Worm (Caenorhabditis elegans): ENCODE results near the gene C06B8.2.

The C06B8.2 gene

DNA sequence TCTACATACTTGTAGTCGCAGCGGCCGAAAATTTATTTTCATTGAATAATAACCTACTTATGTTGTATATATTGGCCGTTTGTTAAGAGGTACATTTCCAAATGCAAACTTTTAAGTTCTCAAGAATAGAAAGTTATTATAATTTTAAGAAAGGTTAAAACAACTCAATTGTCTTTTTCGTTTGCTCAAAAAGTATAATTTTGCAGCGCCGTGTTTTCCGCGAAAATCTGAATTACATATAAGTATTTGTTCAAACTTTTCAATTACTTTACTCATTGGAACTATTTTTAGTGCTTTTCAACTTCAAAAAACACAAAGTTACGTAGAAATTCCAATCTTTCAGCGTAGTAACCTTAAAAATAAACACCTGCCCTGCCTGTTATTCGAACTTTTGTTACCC is 33.1 kb downstream of the C06B8.2 start, which contains the start of gene srh-239:
Gene srh-239, plus strand, starts transcription at position 301 of the 400 bp plus-strand sequence.
- no peak for TF ChIP-seq hlh-30 (tag; optimal IDR thresholded peaks at IDR 0.05; ENCODE audit: insufficient read depth)
- no peak for TF ChIP-seq ctbp-1 (GFP tag; IDR thresholded peaks at IDR 0.05)
- no peak for TF ChIP-seq ama-1 (optimal IDR thresholded peaks at IDR 0.05)
- no peak for TF ChIP-seq zip-11 (GFP tag; IDR thresholded peaks at IDR 0.05)
- TF ChIP-seq lir-3 (tag; optimal IDR thresholded peaks at IDR 0.05) = no peak
- TF ChIP-seq unc-130 (GFP tag; optimal IDR thresholded peaks at IDR 0.05) = no peak
- no peak for TF ChIP-seq nhr-42 (GFP tag; IDR thresholded peaks at IDR 0.05)
- TF ChIP-seq nhr-111 (GFP tag; optimal IDR thresholded peaks at IDR 0.05) = no peak
- no peak for TF ChIP-seq egl-27 (tag; optimal IDR thresholded peaks at IDR 0.05)
- no peak for TF ChIP-seq pha-4 (GFP tag; IDR thresholded peaks at IDR 0.05)
- no peak for TF ChIP-seq pha-4 (tag; optimal IDR thresholded peaks at IDR 0.05)
- TF ChIP-seq lin-15B (tag; optimal IDR thresholded peaks at IDR 0.05) = no peak
- no peak for TF ChIP-seq nhr-41 (GFP tag; IDR thresholded peaks at IDR 0.05)
- TF ChIP-seq snpc-4 (tag; optimal IDR thresholded peaks at IDR 0.05) = no peak
- no peak for TF ChIP-seq mxl-3 (GFP tag; optimal IDR thresholded peaks at IDR 0.05)
- no peak for TF ChIP-seq fkh-10 (GFP tag; optimal IDR thresholded peaks at IDR 0.05)
- no peak for TF ChIP-seq R02D3.7 (tag; optimal IDR thresholded peaks at IDR 0.05)
- TF ChIP-seq gei-8 (GFP tag; optimal IDR thresholded peaks at IDR 0.05) = no peak

ce11 chrV:15444615-15445014 is 33.9 kb downstream of the C06B8.2 start, which contains the start of gene T26H5.9:
Gene T26H5.9 (plus strand): TSS chrV:15444916.
- no peak for TF ChIP-seq ceh-82 (tag; optimal IDR thresholded peaks at IDR 0.05)
- no peak for TF ChIP-seq egl-27 (tag; optimal IDR thresholded peaks at IDR 0.05)
- TF ChIP-seq ZK546.5 (tag; optimal IDR thresholded peaks at IDR 0.05) = no peak
- peak in 1 of 2 experiments; percentile 92 for TF ChIP-seq unc-62 (GFP tag; optimal IDR thresholded peaks at IDR 0.05 in 1 of 2)
- no peak for TF ChIP-seq unc-62 (tag; optimal IDR thresholded peaks at IDR 0.05)
- TF ChIP-seq dpl-1 (GFP tag; optimal IDR thresholded peaks at IDR 0.05) = no peak
- no peak for TF ChIP-seq pha-4 (GFP tag; IDR thresholded peaks at IDR 0.05)
- no peak for TF ChIP-seq pha-4 (tag; optimal IDR thresholded peaks at IDR 0.05)
- TF ChIP-seq unc-39 (tag; optimal IDR thresholded peaks at IDR 0.05) = no peak
- TF ChIP-seq daf-8 (GFP tag; IDR thresholded peaks at IDR 0.05) = no peak
- peak; percentile 12 for TF ChIP-seq pqm-1 (tag; optimal IDR thresholded peaks at IDR 0.05)
- no peak for TF ChIP-seq lin-15B (tag; optimal IDR thresholded peaks at IDR 0.05)
- no peak; the same call in 1 of the 2 replicates for TF ChIP-seq php-3 (GFP tag; IDR thresholded peaks at IDR 0.05)
- no peak for TF ChIP-seq D1046.2 (GFP tag; IDR thresholded peaks at IDR 0.05)
- TF ChIP-seq ceh-44 (GFP tag; IDR thresholded peaks at IDR 0.05) = no peak
- TF ChIP-seq unc-130 (GFP tag; optimal IDR thresholded peaks at IDR 0.05) = no peak
- TF ChIP-seq mdl-1 (tag; optimal IDR thresholded peaks at IDR 0.05) = no peak
- no peak for TF ChIP-seq daf-16 (GFP tag; optimal IDR thresholded peaks at IDR 0.05)
- peak; percentile 39 for TF ChIP-seq daf-16 (tag; optimal IDR thresholded peaks at IDR 0.05)
- no peak for TF ChIP-seq F37D6.2 (tag; optimal IDR thresholded peaks at IDR 0.05)
- TF ChIP-seq nhr-28 (tag; optimal IDR thresholded peaks at IDR 0.05) = peak; percentile 45

DNA sequence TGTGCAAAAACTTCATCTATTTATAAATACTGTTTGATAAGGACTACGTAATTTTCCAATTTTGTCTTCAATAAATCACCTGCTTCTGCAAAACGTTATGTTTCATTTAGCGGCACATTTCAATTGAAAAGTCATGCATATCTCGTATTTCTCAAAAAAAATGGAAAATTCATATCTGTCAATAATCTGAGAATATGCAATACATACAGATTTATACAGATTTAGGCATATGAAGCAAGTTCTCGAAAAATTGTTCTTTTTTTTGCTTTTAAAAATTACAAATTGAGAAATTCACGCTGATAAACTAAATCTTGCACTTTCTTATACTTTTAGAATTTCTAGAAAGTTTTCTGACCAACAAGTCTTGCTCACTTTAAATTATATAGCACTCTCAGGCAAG is 34.4 kb downstream of the C06B8.2 start, which contains the start of gene T26H5.11:
Gene T26H5.11, minus strand, starts transcription at position 101 of the 400 bp plus-strand sequence.
- TF ChIP-seq ceh-62 (tag; optimal IDR thresholded peaks at IDR 0.05) = no peak

DNA sequence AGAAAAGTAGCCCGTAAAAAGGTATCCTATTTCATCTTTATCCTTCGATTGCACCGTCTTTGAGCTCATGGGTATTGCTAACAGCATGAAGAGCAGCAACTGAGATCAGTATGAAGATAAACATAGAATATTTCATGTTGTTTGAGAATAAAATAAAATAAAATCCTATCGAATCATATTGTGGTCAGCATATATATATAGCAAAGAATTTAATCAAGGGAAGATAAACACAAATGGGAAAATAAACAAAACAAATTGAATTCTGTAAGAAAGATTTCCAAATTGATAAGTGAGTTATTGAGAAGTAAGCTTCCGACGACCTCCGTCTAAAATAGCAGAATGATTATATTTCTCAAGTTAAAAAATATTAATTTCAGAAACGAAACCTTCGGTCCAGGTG is 34.8 kb downstream of the C06B8.2 start, which contains the start of gene T26H5.10:
Gene T26H5.10, minus strand, starts transcription at position 101 of the 400 bp plus-strand sequence.
- TF ChIP-seq ZK546.5 (tag; optimal IDR thresholded peaks at IDR 0.05) = no peak
- no peak for TF ChIP-seq F26F4.8 (GFP tag; conservative IDR thresholded peaks at IDR 0.05)
- TF ChIP-seq dve-1 (tag; optimal IDR thresholded peaks at IDR 0.05; ENCODE audit: insufficient read depth) = no peak
- TF ChIP-seq D1046.2 (GFP tag; IDR thresholded peaks at IDR 0.05) = no peak
- TF ChIP-seq nhr-111 (GFP tag; optimal IDR thresholded peaks at IDR 0.05) = no peak
- TF ChIP-seq duxl-1 (tag; optimal IDR thresholded peaks at IDR 0.05; ENCODE audit: poor library complexity) = no peak
- TF ChIP-seq F44E2.7 (GFP tag; IDR thresholded peaks at IDR 0.05) = no peak
- TF ChIP-seq lin-13 (GFP tag; optimal IDR thresholded peaks at IDR 0.05) = no peak
- no peak for TF ChIP-seq ZK337.2 (GFP tag; IDR thresholded peaks at IDR 0.05)
- TF ChIP-seq nhr-42 (GFP tag; IDR thresholded peaks at IDR 0.05) = no peak
- no peak for TF ChIP-seq dpl-1 (GFP tag; optimal IDR thresholded peaks at IDR 0.05)
- no peak for TF ChIP-seq ces-1 (GFP tag; optimal IDR thresholded peaks at IDR 0.05)
- no peak for TF ChIP-seq F10B5.3 (tag; optimal IDR thresholded peaks at IDR 0.05)
- TF ChIP-seq nhr-41 (GFP tag; IDR thresholded peaks at IDR 0.05) = no peak
- no peak for TF ChIP-seq snpc-4 (tag; optimal IDR thresholded peaks at IDR 0.05)
- no peak for TF ChIP-seq hlh-11 (tag; optimal IDR thresholded peaks at IDR 0.05)
- no peak for TF ChIP-seq rbr-2 (tag; optimal IDR thresholded peaks at IDR 0.05)

All from whole organism, L4 larva.